Worm (Caenorhabditis elegans) whole organism, L3 larva: Measurements from ENCODE around the gene tag-120.

Source experiments
- R02D3.7 ChIP-seq: fragments of 150-350 bp; optimal IDR thresholded peaks from 2 replicates; lab custom pipeline; 2014; ENCODE audit warnings: missing biosample characterization, missing genetic modification characterization
- aly-2 ChIP-seq: fragments of 150-350 bp; optimal IDR thresholded peaks from 2 replicates; lab custom pipeline; 2014; ENCODE audit warnings: missing biosample characterization, missing genetic modification characterization
- ceh-16 ChIP-seq: sonication (generic microtip); optimal IDR thresholded peaks from 2 replicates; lab custom pipeline; 2017; ENCODE audit warnings: missing biosample characterization, missing genetic modification characterization
- ceh-28 ChIP-seq: fragments of 150-350 bp; optimal IDR thresholded peaks from 2 replicates; lab custom pipeline; 2014; ENCODE audit warnings: missing biosample characterization, missing genetic modification reagents, missing genetic modification characterization
- ceh-82 ChIP-seq: fragments of 150-350 bp; optimal IDR thresholded peaks from 2 replicates; lab custom pipeline; 2014; ENCODE audit warnings: missing biosample characterization, missing genetic modification characterization
- ceh-9 ChIP-seq: sonication (generic microtip); optimal IDR thresholded peaks from 2 replicates; lab custom pipeline; 2018; ENCODE audit warnings: missing biosample characterization, missing genetic modification characterization
- daf-12 ChIP-seq: fragments of 150-350 bp; optimal IDR thresholded peaks from 2 replicates; lab custom pipeline; 2014; ENCODE audit warnings: missing biosample characterization, missing genetic modification reagents, missing genetic modification characterization
- egl-27 ChIP-seq: sonication (generic microtip); optimal IDR thresholded peaks from 4 replicates; lab custom pipeline; 2017; ENCODE audit warnings: missing biosample characterization, missing genetic modification reagents, missing genetic modification characterization
- elt-1 ChIP-seq: fragments of 150-350 bp; optimal IDR thresholded peaks from 2 replicates; lab custom pipeline; 2014; ENCODE audit warnings: missing biosample characterization, missing genetic modification characterization
- elt-2 ChIP-seq: sonication (generic microtip); optimal IDR thresholded peaks from 2 replicates; lab custom pipeline; 2016; ENCODE audit warnings: missing genetic modification reagents, mild to moderate bottlenecking, missing genetic modification characterization, missing compliant biosample characterization
- elt-3 ChIP-seq, 3 experiments: fragments of 150-350 bp in 1 of 3; sonication (generic microtip) in 2 of 3; optimal IDR thresholded peaks; 2 replicates in 2 of 3; 4 replicates in 1 of 3; lab custom pipeline; 2014 to 2017; ENCODE audit warnings: missing biosample characterization in 3 of 3, missing genetic modification characterization in 3 of 3
- fkh-10 ChIP-seq: sonication (generic microtip); optimal IDR thresholded peaks from 2 replicates; lab custom pipeline; 2017; ENCODE audit warnings: missing biosample characterization, missing genetic modification reagents, missing genetic modification characterization
- fkh-2 ChIP-seq: fragments of 150-350 bp; optimal IDR thresholded peaks from 2 replicates; lab custom pipeline; 2014; ENCODE audit warnings: missing biosample characterization, missing genetic modification reagents, missing genetic modification characterization
- fos-1 ChIP-seq: fragments of 150-350 bp; optimal IDR thresholded peaks from 2 replicates; lab custom pipeline; 2014; ENCODE audit warnings: missing biosample characterization, missing genetic modification characterization
- hmg-11 ChIP-seq: sonication (generic microtip); optimal IDR thresholded peaks from 2 replicates; lab custom pipeline; 2016; ENCODE audit warnings: missing genetic modification characterization, missing compliant biosample characterization
- jun-1 ChIP-seq: fragments of 150-350 bp; optimal IDR thresholded peaks from 2 replicates; lab custom pipeline; 2014; ENCODE audit warnings: missing biosample characterization, missing genetic modification reagents, missing genetic modification characterization
- lin-15B ChIP-seq: fragments of 150-350 bp; optimal IDR thresholded peaks from 2 replicates; lab custom pipeline; 2014; ENCODE audit warnings: missing biosample characterization, missing genetic modification characterization
- lin-39 ChIP-seq: fragments of 150-350 bp; optimal IDR thresholded peaks from 2 replicates; lab custom pipeline; 2018; ENCODE audit warnings: missing biosample characterization, missing genetic modification reagents, missing genetic modification characterization
- lsy-12 ChIP-seq: sonication (generic microtip); optimal IDR thresholded peaks from 2 replicates; lab custom pipeline; 2016; ENCODE audit warnings: mild to moderate bottlenecking, missing genetic modification characterization, missing compliant biosample characterization
- mdl-1 ChIP-seq: fragments of 150-350 bp; optimal IDR thresholded peaks from 2 replicates; lab custom pipeline; 2014; ENCODE audit warnings: missing biosample characterization, missing genetic modification characterization
- mml-1 ChIP-seq: fragments of 150-350 bp; sonication (generic microtip); optimal IDR thresholded peaks from 3 replicates; lab custom pipeline; 2014; ENCODE audit warnings: missing biosample characterization, missing genetic modification characterization
- nfya-1 ChIP-seq: sonication (generic microtip); optimal IDR thresholded peaks from 2 replicates; lab custom pipeline; 2017; ENCODE audit warnings: missing genetic modification characterization, mild to moderate bottlenecking, missing compliant biosample characterization, antibody characterized with exemption, moderate library complexity; ENCODE audit not compliant: insufficient read depth
- nhr-11 ChIP-seq: fragments of 150-350 bp; optimal IDR thresholded peaks from 2 replicates; lab custom pipeline; 2014; ENCODE audit warnings: missing biosample characterization, missing genetic modification characterization
- nhr-12 ChIP-seq: fragments of 150-350 bp; optimal IDR thresholded peaks from 2 replicates; lab custom pipeline; 2014; ENCODE audit warnings: missing biosample characterization, missing genetic modification characterization
- nhr-23 ChIP-seq: fragments of 150-350 bp; optimal IDR thresholded peaks from 2 replicates; lab custom pipeline; 2014; ENCODE audit warnings: missing biosample characterization, missing genetic modification reagents, missing genetic modification characterization
- nhr-237 ChIP-seq: fragments of 150-350 bp; optimal IDR thresholded peaks from 2 replicates; lab custom pipeline; 2014; ENCODE audit warnings: missing biosample characterization, missing genetic modification characterization
- nhr-25 ChIP-seq: sonication (generic microtip); optimal IDR thresholded peaks from 2 replicates; lab custom pipeline; 2017; ENCODE audit warnings: missing biosample characterization, missing genetic modification characterization
- nhr-28 ChIP-seq: fragments of 150-350 bp; optimal IDR thresholded peaks from 2 replicates; lab custom pipeline; 2014; ENCODE audit warnings: missing biosample characterization, missing genetic modification characterization
- nhr-43 ChIP-seq: sonication (generic microtip); optimal IDR thresholded peaks from 2 replicates; lab custom pipeline; 2016; ENCODE audit warnings: mild to moderate bottlenecking, missing genetic modification characterization, missing compliant biosample characterization; ENCODE audit not compliant: poor library complexity, severe bottlenecking
- nhr-76 ChIP-seq: fragments of 150-350 bp; sonication (generic microtip); optimal IDR thresholded peaks from 5 replicates; lab custom pipeline; 2014; ENCODE audit warnings: missing biosample characterization, missing genetic modification characterization
- pqm-1 ChIP-seq: fragments of 150-350 bp; optimal IDR thresholded peaks from 2 replicates; lab custom pipeline; 2017; ENCODE audit warnings: missing biosample characterization, missing genetic modification characterization, inconsistent platforms
- sea-2 ChIP-seq: fragments of 150-350 bp; sonication (generic microtip); optimal IDR thresholded peaks from 4 replicates; lab custom pipeline; 2014; ENCODE audit warnings: missing biosample characterization, missing genetic modification reagents, missing genetic modification characterization
- snpc-4 ChIP-seq: fragments of 150-350 bp; optimal IDR thresholded peaks from 2 replicates; lab custom pipeline; 2014; ENCODE audit warnings: missing biosample characterization, missing genetic modification characterization
- tbx-2 ChIP-seq: sonication (generic microtip); optimal IDR thresholded peaks from 2 replicates; lab custom pipeline; 2016; ENCODE audit warnings: mild to moderate bottlenecking, missing genetic modification characterization, missing compliant biosample characterization
- unc-39 ChIP-seq: sonication (generic microtip); optimal IDR thresholded peaks from 4 replicates; lab custom pipeline; 2017; ENCODE audit warnings: missing biosample characterization, missing genetic modification characterization
- ztf-11 ChIP-seq: fragments of 150-350 bp; optimal IDR thresholded peaks from 2 replicates; lab custom pipeline; 2014; ENCODE audit warnings: missing biosample characterization, missing genetic modification characterization

The tag-120 gene

DNA sequence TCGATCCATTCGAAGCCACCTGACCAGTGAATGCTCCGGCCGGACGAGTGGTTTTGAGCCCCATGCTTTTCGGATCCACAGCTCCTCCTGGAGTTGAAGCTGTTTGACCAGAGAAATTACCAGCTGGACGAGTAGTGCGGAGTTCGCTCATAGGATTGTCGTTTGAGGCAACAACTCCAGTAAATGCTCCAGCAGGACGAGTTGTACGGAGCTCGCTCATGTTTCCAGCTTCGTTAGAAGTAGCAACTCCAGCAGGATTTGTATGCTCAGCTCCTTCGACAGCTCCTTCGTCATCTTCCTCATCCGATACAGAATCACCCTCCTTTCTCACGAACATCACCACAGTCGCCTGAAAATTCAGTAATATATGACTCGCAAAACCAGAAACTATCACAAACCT lies 43.9 kb upstream of the tag-120 start:
- TF ChIP-seq nfya-1 (tag; lab: Kevin White, UChicago) (no peak), snpc-4 (no peak), pqm-1 (no peak), R02D3.7 (no peak), egl-27 (no peak), nhr-23 (tag; lab: Kevin White, UChicago) (no peak), daf-12 (tag; lab: Kevin White, UChicago) (no peak)

DNA sequence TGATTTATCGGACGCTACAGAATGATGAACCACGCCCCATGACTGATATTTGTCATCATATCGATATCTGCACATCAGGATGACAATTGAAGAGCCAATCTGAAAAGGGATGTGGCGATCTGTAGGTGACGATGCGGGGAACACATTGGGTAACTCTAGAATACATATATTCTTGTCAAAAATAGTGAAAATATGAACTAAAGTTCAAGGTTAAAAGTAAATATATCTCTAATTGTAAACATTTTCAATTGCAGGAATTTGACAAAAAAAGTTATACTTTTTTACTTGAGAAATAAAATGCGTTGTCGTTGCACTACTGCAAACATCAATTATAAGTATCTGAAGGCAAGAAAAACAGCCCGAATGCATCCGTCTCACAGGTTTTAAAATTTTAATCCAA lies 43.3 kb upstream of the tag-120 start, which contains the start of gene F58E6.6:
Gene F58E6.6, minus strand, starts transcription at position 101 of the 400 bp plus-strand sequence.
- no peak for TF ChIP-seq nhr-76 (tag; lab: Kevin White, UChicago)
- no peak for TF ChIP-seq fkh-10 (GFP tag; lab: Kevin White, UChicago)
- no peak for TF ChIP-seq nhr-237 (tag; lab: Kevin White, UChicago)
- TF ChIP-seq elt-2 (tag; lab: Kevin White, UChicago) = no peak
- no peak for TF ChIP-seq lsy-12 (tag; lab: Kevin White, UChicago)
- no peak for TF ChIP-seq nhr-43 (tag; lab: Kevin White, UChicago)
- TF ChIP-seq nhr-25 (tag; lab: Kevin White, UChicago) = no peak
- no peak for TF ChIP-seq tbx-2
- TF ChIP-seq elt-3 (tag; optimal IDR thresholded peaks at IDR 0.05; lab: Kevin White, UChicago) = no peak
- no peak for TF ChIP-seq mml-1 (tag; lab: Kevin White, UChicago)
- no peak for TF ChIP-seq lin-15B (tag; lab: Kevin White, UChicago)
- no peak for TF ChIP-seq sea-2
- TF ChIP-seq pqm-1 = no peak
- no peak for TF ChIP-seq ceh-28 (tag; lab: Kevin White, UChicago)
- no peak for TF ChIP-seq ztf-11 (tag; lab: Kevin White, UChicago)
- no peak for TF ChIP-seq nhr-28 (tag; lab: Kevin White, UChicago)
- no peak for TF ChIP-seq ceh-9 (tag; lab: Kevin White, UChicago)
- TF ChIP-seq aly-2 (tag; lab: Kevin White, UChicago) = no peak
- no peak for TF ChIP-seq lin-39

DNA sequence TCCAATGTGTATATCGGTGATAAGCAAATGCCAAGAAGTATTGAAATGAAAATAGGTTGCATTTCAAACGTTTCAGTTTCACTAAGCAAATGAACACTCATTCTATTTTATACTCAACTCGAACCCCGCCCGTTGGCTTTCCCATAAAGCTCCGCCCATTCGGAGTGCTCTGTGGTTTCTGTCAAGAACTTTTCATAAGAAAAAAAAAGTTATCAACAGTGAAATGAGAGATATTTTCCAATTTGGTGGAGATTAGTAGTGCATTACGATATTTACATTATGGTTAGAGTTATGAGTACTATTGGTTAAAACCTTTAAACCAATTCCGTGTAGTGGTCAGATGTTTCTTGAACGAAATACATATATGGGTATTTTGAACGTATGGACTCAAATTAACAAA lies 40.7 kb upstream of the tag-120 start, which contains the start of gene F58E6.4:
Gene F58E6.4, minus strand, starts transcription at position 101 of the 400 bp plus-strand sequence.
- TF ChIP-seq jun-1 = no peak
- TF ChIP-seq, all 47 proteins: peak for 0

DNA sequence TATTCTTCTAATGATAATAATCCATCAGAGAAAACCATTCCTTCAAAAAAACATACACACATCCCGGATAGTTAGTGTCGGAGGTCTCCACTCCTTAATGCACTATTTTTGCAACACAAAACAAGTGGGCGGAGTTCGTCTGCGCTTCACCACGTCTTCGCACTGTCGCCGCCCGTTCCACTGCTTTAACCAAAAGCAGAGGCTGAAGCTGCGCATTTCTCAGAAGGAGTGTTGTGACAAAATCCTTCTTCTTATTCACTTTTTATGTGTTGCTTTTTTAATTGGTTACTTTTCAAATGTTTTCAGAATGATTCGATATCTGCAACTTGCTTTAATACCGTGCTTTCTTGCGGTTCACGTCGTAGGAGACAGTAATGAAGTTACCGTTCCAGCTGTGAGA lies 35.3 kb upstream of the tag-120 start, which contains the start of gene F58E6.13:
Gene F58E6.13, plus strand, starts transcription at position 301 of the 400 bp plus-strand sequence.
- no peak for TF ChIP-seq unc-39 (tag; lab: Kevin White, UChicago)
- TF ChIP-seq daf-12 (tag; lab: Kevin White, UChicago) = no peak
- no peak for TF ChIP-seq mdl-1 (tag; lab: Kevin White, UChicago)
- no peak for TF ChIP-seq snpc-4
- no peak for TF ChIP-seq ceh-9 (tag; lab: Kevin White, UChicago)
- TF ChIP-seq elt-1 (tag; lab: Kevin White, UChicago) = no peak
- TF ChIP-seq fkh-2 (tag; lab: Kevin White, UChicago) = no peak
- no peak for TF ChIP-seq ceh-16 (tag; lab: Kevin White, UChicago)
- TF ChIP-seq R02D3.7 = no peak
- TF ChIP-seq aly-2 (tag; lab: Kevin White, UChicago) = no peak
- no peak for TF ChIP-seq nfya-1 (tag; lab: Kevin White, UChicago)
- no peak for TF ChIP-seq elt-2 (tag; lab: Kevin White, UChicago)
- TF ChIP-seq sea-2 = no peak
- no peak for TF ChIP-seq egl-27
- TF ChIP-seq lsy-12 (tag; lab: Kevin White, UChicago) = no peak
- no peak for TF ChIP-seq hmg-11
- TF ChIP-seq, all 47 proteins: peak for 0

DNA sequence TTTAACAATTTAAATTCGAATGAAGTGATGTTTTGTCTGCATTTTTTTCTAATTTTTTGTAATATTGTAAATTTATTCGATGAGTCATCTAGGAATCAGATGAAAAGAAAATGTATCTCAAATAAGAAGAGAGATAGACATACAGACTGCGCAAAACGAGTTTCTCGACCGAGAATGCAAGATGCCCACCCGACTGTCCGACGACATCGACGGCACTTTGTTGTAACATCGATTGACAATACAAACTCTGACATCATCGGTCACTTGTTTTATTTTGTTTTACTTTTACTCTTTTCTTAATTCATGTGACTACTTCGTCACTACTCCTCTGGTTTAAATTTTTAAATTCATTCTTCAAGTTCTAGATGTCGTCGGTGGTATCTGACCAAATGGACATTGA lies 31.2 kb upstream of the tag-120 start, which contains the start of gene sta-2:
Gene sta-2, plus strand, starts transcription at position 349 of the 400 bp plus-strand sequence.
- no peak for TF ChIP-seq daf-12 (tag; lab: Kevin White, UChicago)
- no peak for TF ChIP-seq ceh-82 (tag; lab: Kevin White, UChicago)
- no peak for TF ChIP-seq nhr-11 (tag; lab: Kevin White, UChicago)
- no peak for TF ChIP-seq R02D3.7
- TF ChIP-seq egl-27 = peak; percentile 8
- no peak for TF ChIP-seq nfya-1 (tag; lab: Kevin White, UChicago)
- TF ChIP-seq mml-1 (tag; lab: Kevin White, UChicago) = no peak
- no peak for TF ChIP-seq nhr-12 (tag; lab: Kevin White, UChicago)
- TF ChIP-seq aly-2 (tag; lab: Kevin White, UChicago) = no peak
- TF ChIP-seq nhr-23 (tag; lab: Kevin White, UChicago) = peak; percentile 65
- no peak for TF ChIP-seq fos-1 (tag; lab: Kevin White, UChicago)
- no peak for TF ChIP-seq fkh-10 (GFP tag; lab: Kevin White, UChicago)
- TF ChIP-seq nhr-25 (tag; lab: Kevin White, UChicago) = peak; percentile 85
- no peak for TF ChIP-seq ztf-11 (tag; lab: Kevin White, UChicago)
- no peak for TF ChIP-seq lin-39
- no peak for TF ChIP-seq sea-2
- no peak for TF ChIP-seq elt-3 (tag; optimal IDR thresholded peaks at IDR 0.05; lab: Kevin White, UChicago)
- TF ChIP-seq tbx-2 = no peak
- TF ChIP-seq ceh-28 (tag; lab: Kevin White, UChicago) = peak; percentile 57
